Worm (Caenorhabditis elegans) whole organism, late embryonic: Measurements from ENCODE around the gene sfxn-1.3.

Experiments
- ceh-19 ChIP-seq: fragments of 200-800 bp; sonication (Bioruptor generic); optimal IDR thresholded peaks from 2 replicates; lab custom pipeline; 2018; ENCODE audit warnings: mild to moderate bottlenecking, missing genetic modification characterization, missing compliant biosample characterization
- ceh-2 ChIP-seq: sonication (generic microtip); optimal IDR thresholded peaks from 2 replicates; lab custom pipeline; 2016; ENCODE audit warnings: missing genotype, missing genetic modification characterization, missing compliant biosample characterization
- ceh-34 ChIP-seq: sonication (generic microtip); optimal IDR thresholded peaks from 2 replicates; lab custom pipeline; 2016; ENCODE audit warnings: mild to moderate bottlenecking, missing genetic modification characterization, missing compliant biosample characterization
- dve-1 ChIP-seq: sonication (generic microtip); optimal IDR thresholded peaks from 2 replicates; lab custom pipeline; 2017; ENCODE audit warnings: antibody characterized with exemption, mild to moderate bottlenecking, missing genetic modification characterization, missing compliant biosample characterization
- elt-2 ChIP-seq: sonication (generic microtip); optimal IDR thresholded peaks from 2 replicates; lab custom pipeline; 2016; ENCODE audit warnings: missing genetic modification reagents, missing genetic modification characterization, missing compliant biosample characterization
- fkh-10 ChIP-seq: fragments of 150-350 bp; optimal IDR thresholded peaks from 2 replicates; lab custom pipeline; 2014; ENCODE audit warnings: missing biosample characterization, missing genetic modification reagents, missing genetic modification characterization
- mec-3 ChIP-seq: sonication (generic microtip); optimal IDR thresholded peaks from 2 replicates; lab custom pipeline; 2016; ENCODE audit warnings: borderline replicate concordance, missing genetic modification characterization, missing compliant biosample characterization
- nhr-11 ChIP-seq: fragments of 150-350 bp; optimal IDR thresholded peaks from 2 replicates; lab custom pipeline; 2014; ENCODE audit warnings: missing biosample characterization, missing genetic modification characterization
- pqm-1 ChIP-seq: sonication (generic microtip); optimal IDR thresholded peaks from 2 replicates; lab custom pipeline; 2016; ENCODE audit warnings: missing genetic modification characterization, missing compliant biosample characterization
- rnt-1 ChIP-seq: sonication (generic microtip); optimal IDR thresholded peaks from 2 replicates; lab custom pipeline; 2016; ENCODE audit warnings: missing genetic modification characterization, missing compliant biosample characterization
- tbx-2 ChIP-seq: sonication (generic microtip); optimal IDR thresholded peaks from 2 replicates; lab custom pipeline; 2016; ENCODE audit warnings: missing genetic modification characterization, missing compliant biosample characterization

DNA sequence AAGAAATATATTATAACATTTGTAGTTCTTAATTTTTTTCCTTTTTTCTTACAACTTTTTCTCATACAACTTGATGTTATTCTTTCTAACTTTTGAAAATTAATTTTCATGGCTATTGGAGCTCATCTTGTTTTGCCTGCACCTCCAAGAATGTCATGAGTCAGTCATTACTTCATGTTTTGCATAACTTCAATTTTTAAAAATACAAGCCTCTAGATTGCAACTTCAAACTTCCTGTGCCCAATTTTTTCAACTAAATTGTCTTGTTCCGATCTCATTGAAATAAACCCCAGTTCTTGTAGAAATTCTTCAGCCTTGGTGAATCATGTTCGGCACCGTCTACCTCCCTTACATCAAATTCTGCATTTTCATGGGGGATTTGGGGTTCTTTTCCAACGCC, 31.8 kb downstream of the sfxn-1.3 start, which contains the start of gene str-9:
- TF ChIP-seq nhr-11: no peak
- no peak for TF ChIP-seq ceh-2 (tag; lab: Kevin White, UChicago)
- no peak for TF ChIP-seq ceh-19 (GFP tag; lab: Kevin White, UChicago)
- TF ChIP-seq dve-1 (tag; lab: Kevin White, UChicago): no peak
- no peak for TF ChIP-seq elt-2 (tag; lab: Kevin White, UChicago)
- no peak for TF ChIP-seq mec-3 (tag; lab: Kevin White, UChicago)
- TF ChIP-seq fkh-10 (GFP tag; lab: Kevin White, UChicago): no peak
- TF ChIP-seq ceh-34 (tag; lab: Kevin White, UChicago): no peak
- TF ChIP-seq pqm-1 (tag; lab: Kevin White, UChicago): no peak
- TF ChIP-seq rnt-1: no peak
- no peak for TF ChIP-seq tbx-2 (tag; lab: Kevin White, UChicago)
